Fruit fly (Drosophila melanogaster): ENCODE results near the gene Blos3.

The Blos3 gene

dm6 chr3L:18869035-18869826, 793 bp upstream of the Blos3 start, which contains the start of gene Grx1:
Gene Grx1, plus strand, starts transcription at chr3L:18869230.
- TF ChIP-seq CG34367 (tag; optimal IDR thresholded peaks at IDR 0.05) (no peak), CG17806 (tag; optimal IDR thresholded peaks at IDR 0.05) (peak; percentile 38), CG15710 (tag; optimal IDR thresholded peaks at IDR 0.05) (peak; percentile 40), CG14655 (GFP tag; optimal IDR thresholded peaks at IDR 0.05) (no peak), EcR (GFP tag; optimal IDR thresholded peaks at IDR 0.05) (no peak), CG9948 (tag; optimal IDR thresholded peaks at IDR 0.05) (no peak), CG32121 (GFP tag; IDR thresholded peaks at IDR 0.05) (0 out of 2 replicates have a peak, but pooled peaks have one; percentile 42), CG12605 (GFP tag; IDR thresholded peaks at IDR 0.05) (no peak), Pif1A (GFP tag; optimal IDR thresholded peaks at IDR 0.05) (no peak), CG8301 (tag; optimal IDR thresholded peaks at IDR 0.05) (peak; percentile 51), Pif1B (GFP tag; optimal IDR thresholded peaks at IDR 0.05) (peak; percentile 30), CG8159 (tag; optimal IDR thresholded peaks at IDR 0.05) (peak; percentile 61), CG13204 (GFP tag; optimal IDR thresholded peaks at IDR 0.05) (no peak), Ets98B (GFP tag; IDR thresholded peaks at IDR 0.05) (peak; percentile 22; the same call in 1 of the 2 replicates), rn (GFP tag; IDR thresholded peaks at IDR 0.05) (0 out of 2 replicates have a peak, but pooled peaks have one; percentile 6), fd96Ca (GFP tag; IDR thresholded peaks at IDR 0.05) (no peak), CG10348 (GFP tag; IDR thresholded peaks at IDR 0.05) (no peak), CG4496 (GFP tag; IDR thresholded peaks at IDR 0.05) (peak; percentile 35; the same call in 1 of the 3 replicates), Snoo (tag; optimal IDR thresholded peaks at IDR 0.05) (peak; percentile 41), D1 (tag; optimal IDR thresholded peaks at IDR 0.05) (no peak)

- no peak for TF ChIP-seq Pif1B (GFP tag; optimal IDR thresholded peaks at IDR 0.05)
- no peak for TF ChIP-seq CG8159 (tag; optimal IDR thresholded peaks at IDR 0.05)
- no peak for TF ChIP-seq fd96Ca (GFP tag; IDR thresholded peaks at IDR 0.05)
- no peak for TF ChIP-seq gl (tag; optimal IDR thresholded peaks at IDR 0.05)
- TF ChIP-seq CG15710 (tag; optimal IDR thresholded peaks at IDR 0.05) = no peak
These were observed 2.4 kb downstream of the Blos3 start, which contains the start of the genes Rad9 and Uggt for dm6 chr3L:18872440-18872839. Gene Rad9, minus strand, starts transcription at chr3L:18872553. Gene Uggt, plus strand, starts transcription at chr3L:18872747.

DNA sequence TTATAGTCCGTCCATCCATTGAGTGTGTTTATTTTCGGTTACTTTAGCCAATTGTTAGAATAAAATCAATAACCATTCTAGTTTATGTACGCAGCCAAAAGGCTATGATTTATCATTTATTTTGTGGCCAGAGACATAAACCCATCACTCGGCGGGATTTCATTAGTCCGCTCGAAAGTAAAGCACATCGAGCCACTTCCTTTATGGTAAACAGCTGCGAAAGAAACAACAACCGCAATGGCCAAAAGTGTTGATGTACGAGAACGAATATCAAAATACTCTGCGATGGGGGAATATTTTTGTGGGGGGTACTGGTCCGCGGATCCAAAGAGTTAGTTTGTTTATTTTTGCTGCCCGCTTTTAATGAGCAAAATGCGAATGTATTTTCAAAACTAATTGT, 11.6 kb downstream of the Blos3 start:
- no peak for TF ChIP-seq Pif1A (GFP tag; optimal IDR thresholded peaks at IDR 0.05)
- TF ChIP-seq CG4496 (GFP tag; IDR thresholded peaks at IDR 0.05) = no peak
- no peak for TF ChIP-seq CG12605 (GFP tag; IDR thresholded peaks at IDR 0.05)
- TF ChIP-seq CG32121 (GFP tag; IDR thresholded peaks at IDR 0.05) = no peak
- no peak for TF ChIP-seq rn (GFP tag; IDR thresholded peaks at IDR 0.05)
- TF ChIP-seq D1 (tag; optimal IDR thresholded peaks at IDR 0.05) = no peak
- TF ChIP-seq CG8301 (tag; optimal IDR thresholded peaks at IDR 0.05) = no peak
- no peak for TF ChIP-seq Ets98B (GFP tag; IDR thresholded peaks at IDR 0.05)
- TF ChIP-seq Snoo (tag; optimal IDR thresholded peaks at IDR 0.05) = no peak
- no peak for TF ChIP-seq gl (tag; optimal IDR thresholded peaks at IDR 0.05)
- TF ChIP-seq CG17806 (tag; optimal IDR thresholded peaks at IDR 0.05) = no peak
- no peak for TF ChIP-seq Pif1B (GFP tag; optimal IDR thresholded peaks at IDR 0.05)
- no peak for TF ChIP-seq CG10348 (GFP tag; IDR thresholded peaks at IDR 0.05)
- TF ChIP-seq CG13204 (GFP tag; optimal IDR thresholded peaks at IDR 0.05) = no peak
- TF ChIP-seq EcR (GFP tag; optimal IDR thresholded peaks at IDR 0.05) = no peak
- TF ChIP-seq CG9948 (tag; optimal IDR thresholded peaks at IDR 0.05) = no peak
- no peak for TF ChIP-seq CG8159 (tag; optimal IDR thresholded peaks at IDR 0.05)
- TF ChIP-seq fd96Ca (GFP tag; IDR thresholded peaks at IDR 0.05) = no peak
- TF ChIP-seq CG15710 (tag; optimal IDR thresholded peaks at IDR 0.05) = no peak
- TF ChIP-seq CG34367 (tag; optimal IDR thresholded peaks at IDR 0.05) = no peak

DNA sequence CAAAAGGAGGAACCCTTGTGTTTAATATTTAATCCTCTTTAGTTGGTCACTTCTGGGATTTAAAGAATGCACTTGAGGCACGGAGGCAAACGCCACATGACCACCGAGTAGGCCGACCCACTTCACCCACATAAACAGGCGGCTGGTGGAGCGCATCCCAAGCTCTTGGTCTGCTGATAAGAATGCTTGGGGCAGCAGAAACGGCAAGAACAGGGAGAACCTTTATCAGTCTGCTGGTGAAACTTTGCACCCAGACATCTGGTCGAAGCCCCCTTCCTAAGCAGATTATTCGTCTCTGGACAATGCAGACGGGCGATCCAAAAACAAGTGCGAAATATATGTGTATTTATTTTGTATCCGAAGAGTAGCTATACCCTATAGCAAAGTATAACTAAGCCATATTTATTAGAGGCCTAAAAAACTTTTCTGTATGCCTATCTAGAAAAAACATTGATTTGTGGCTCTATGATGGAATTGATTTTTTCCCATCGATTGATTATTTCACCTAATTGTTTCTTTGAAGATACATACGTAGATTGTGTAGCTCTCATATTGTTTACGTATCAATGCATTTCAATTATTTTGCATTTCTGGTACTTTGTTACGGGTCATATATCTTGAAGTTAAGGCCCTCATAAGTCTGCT, 19.3 kb downstream of the Blos3 start:
- TF ChIP-seq Pif1B (GFP tag; optimal IDR thresholded peaks at IDR 0.05) (no peak), CG10348 (GFP tag; IDR thresholded peaks at IDR 0.05) (no peak), CG12605 (GFP tag; IDR thresholded peaks at IDR 0.05) (peak; percentile 56), CG8159 (tag; optimal IDR thresholded peaks at IDR 0.05) (peak; percentile 47), Snoo (tag; optimal IDR thresholded peaks at IDR 0.05) (peak; percentile 16), CG8301 (tag; optimal IDR thresholded peaks at IDR 0.05) (peak; percentile 26), CG13204 (GFP tag; optimal IDR thresholded peaks at IDR 0.05) (no peak), Pif1A (GFP tag; optimal IDR thresholded peaks at IDR 0.05) (peak; percentile 19), CG15710 (tag; optimal IDR thresholded peaks at IDR 0.05) (no peak), EcR (GFP tag; optimal IDR thresholded peaks at IDR 0.05) (peak; percentile 71), D1 (tag; optimal IDR thresholded peaks at IDR 0.05) (no peak), CG34367 (tag; optimal IDR thresholded peaks at IDR 0.05) (no peak), CG32121 (GFP tag; IDR thresholded peaks at IDR 0.05) (0 out of 2 replicates have a peak, but pooled peaks have one; percentile 14), Ets98B (GFP tag; IDR thresholded peaks at IDR 0.05) (peak; percentile 72), CG17806 (tag; optimal IDR thresholded peaks at IDR 0.05) (peak; percentile 4), fd96Ca (GFP tag; IDR thresholded peaks at IDR 0.05) (no peak), CG4496 (GFP tag; IDR thresholded peaks at IDR 0.05) (peak; percentile 75; the same call in 2 of the 3 replicates), rn (GFP tag; IDR thresholded peaks at IDR 0.05) (no peak), CG14655 (GFP tag; optimal IDR thresholded peaks at IDR 0.05) (peak; percentile 36), CG9948 (tag; optimal IDR thresholded peaks at IDR 0.05) (no peak), gl (tag; optimal IDR thresholded peaks at IDR 0.05) (peak; percentile 62)
